Fruit fly (Drosophila melanogaster) whole organism, embryonic: ENCODE results near the gene Dus1.
A peak's percentile ranks its signal among the peaks of the same experiment; 100 is the strongest.

Experiments used
- CG11247 ChIP-seq: fragments of 200-800 bp; sonication (Bioruptor generic); IDR thresholded peaks from 2 replicates; pipeline ENCODE4 v1.3.6; 2022; ENCODE audit warnings: missing biosample characterization, missing genetic modification characterization
- CG11696 ChIP-seq: fragments of 200-800 bp; sonication (Bioruptor generic); IDR thresholded peaks from 2 replicates; pipeline ENCODE4 v1.3.6; 2022; ENCODE audit warnings: missing biosample characterization, missing genetic modification characterization
- CG12299 ChIP-seq: fragments of 200-800 bp; sonication (Bioruptor generic); optimal IDR thresholded peaks from 2 replicates; lab custom pipeline; 2018; ENCODE audit warnings: missing biosample characterization, mild to moderate bottlenecking, missing genetic modification characterization
- CG1233 ChIP-seq: fragments of 200-800 bp; sonication (Bioruptor generic); optimal IDR thresholded peaks from 4 replicates; lab custom pipeline; 2018; ENCODE audit warnings: missing biosample characterization, mild to moderate bottlenecking, missing genetic modification characterization
- CG12942 ChIP-seq: fragments of 200-800 bp; sonication (Bioruptor generic); optimal IDR thresholded peaks from 3 replicates; lab custom pipeline; 2016; ENCODE audit warnings: missing biosample characterization, missing genetic modification characterization
- CG13624 ChIP-seq: fragments of 200-800 bp; sonication (Bioruptor generic); optimal IDR thresholded peaks from 2 replicates; lab custom pipeline; 2016; ENCODE audit warnings: missing biosample characterization, missing genetic modification characterization
- CG14050 ChIP-seq: fragments of 200-800 bp; sonication (Bioruptor generic); IDR thresholded peaks from 3 replicates; pipeline ENCODE4 v1.3.6; 2022; ENCODE audit warnings: missing biosample characterization, missing genetic modification characterization
- CG14441 ChIP-seq: fragments of 200-800 bp; sonication (Bioruptor generic); IDR thresholded peaks from 2 replicates; pipeline ENCODE4 v1.3.6; 2022; ENCODE audit warnings: missing biosample characterization, missing genetic modification characterization
- CG1602 ChIP-seq: fragments of 200-800 bp; sonication (Bioruptor generic); optimal IDR thresholded peaks from 3 replicates; lab custom pipeline; 2016; ENCODE audit warnings: missing biosample characterization, missing genetic modification characterization
- CG17568 ChIP-seq: fragments of 200-800 bp; sonication (Bioruptor generic); optimal IDR thresholded peaks from 2 replicates; lab custom pipeline; 2018; ENCODE audit warnings: missing biosample characterization, mild to moderate bottlenecking, missing genetic modification characterization, moderate library complexity
- CG31365 ChIP-seq: fragments of 200-800 bp; sonication (Bioruptor generic); optimal IDR thresholded peaks from 2 replicates; lab custom pipeline; 2018; ENCODE audit warnings: missing biosample characterization, mild to moderate bottlenecking, missing genetic modification characterization
- CG3726 ChIP-seq: fragments of 200-800 bp; sonication (Bioruptor generic); IDR thresholded peaks from 3 replicates; pipeline ENCODE4, ENCODE4 v1.3.6; 2022; ENCODE audit warnings: missing biosample characterization, missing genetic modification characterization
- CG4282 ChIP-seq: fragments of 200-800 bp; sonication (Bioruptor generic); optimal IDR thresholded peaks from 2 replicates; lab custom pipeline; 2016; ENCODE audit warnings: missing biosample characterization, missing genetic modification characterization
- CG4854 ChIP-seq: fragments of 200-800 bp; sonication (Bioruptor generic); optimal IDR thresholded peaks from 2 replicates; lab custom pipeline; 2016; ENCODE audit warnings: missing biosample characterization, missing genetic modification characterization, inconsistent platforms
- CG6683 ChIP-seq: fragments of 200-800 bp; sonication (Bioruptor generic); optimal IDR thresholded peaks from 2 replicates; lab custom pipeline; 2017; ENCODE audit warnings: missing biosample characterization, mild to moderate bottlenecking, missing genetic modification characterization, missing genetic modification reagents
- CG6791 ChIP-seq: fragments of 200-800 bp; sonication (Bioruptor generic); IDR thresholded peaks from 3 replicates; pipeline ENCODE4 v1.3.6; 2022; ENCODE audit warnings: missing biosample characterization, missing genetic modification characterization; ENCODE audit not compliant: partially characterized antibody
- CG7357 ChIP-seq: fragments of 200-800 bp; sonication (Bioruptor generic); IDR thresholded peaks from 3 replicates; pipeline ENCODE4 v1.3.6; 2022; ENCODE audit warnings: missing biosample characterization, missing genetic modification characterization
- CG8089 ChIP-seq: fragments of 200-800 bp; sonication (Bioruptor generic); optimal IDR thresholded peaks from 3 replicates; lab custom pipeline; 2016; ENCODE audit warnings: missing biosample characterization, missing genetic modification characterization
- CG8388 ChIP-seq: fragments of 200-800 bp; sonication (Bioruptor generic); optimal IDR thresholded peaks from 2 replicates; lab custom pipeline; 2019; ENCODE audit warnings: missing biosample characterization, mild to moderate bottlenecking, missing genetic modification characterization, moderate library complexity
- CG9215 ChIP-seq: fragments of 200-800 bp; sonication (Bioruptor generic); IDR thresholded peaks from 2 replicates; pipeline ENCODE4 v1.3.6; 2022; ENCODE audit warnings: missing biosample characterization, missing genetic modification characterization
- Chrac-16 ChIP-seq: fragments of 200-800 bp; sonication (Bioruptor generic); optimal IDR thresholded peaks from 3 replicates; lab custom pipeline; 2016; ENCODE audit warnings: missing biosample characterization, missing genetic modification characterization
- D19B ChIP-seq: fragments of 200-800 bp; sonication (Bioruptor generic); optimal IDR thresholded peaks from 2 replicates; lab custom pipeline; 2017; ENCODE audit warnings: missing biosample characterization, mild to moderate bottlenecking, missing genetic modification characterization
- Dad ChIP-seq: fragments of 200-800 bp; sonication (Bioruptor generic); optimal IDR thresholded peaks from 3 replicates; lab custom pipeline; 2016; ENCODE audit warnings: missing biosample characterization, missing genetic modification characterization
- Dll ChIP-seq: fragments of 200-800 bp; sonication (Bioruptor generic); IDR thresholded peaks from 4 replicates; pipeline ENCODE4 v1.3.6; 2022; ENCODE audit warnings: missing biosample characterization, missing genetic modification characterization; ENCODE audit not compliant: partially characterized antibody
- Fer2 ChIP-seq: fragments of 200-800 bp; sonication (Bioruptor generic); optimal IDR thresholded peaks from 2 replicates; lab custom pipeline; 2018; ENCODE audit warnings: missing biosample characterization, mild to moderate bottlenecking, missing genetic modification characterization, moderate library complexity
- Fer3 ChIP-seq: fragments of 200-800 bp; sonication (Bioruptor generic); optimal IDR thresholded peaks from 2 replicates; lab custom pipeline; 2018; ENCODE audit warnings: missing biosample characterization, mild to moderate bottlenecking, missing genetic modification characterization, moderate library complexity
- GATAe ChIP-seq: fragments of 200-800 bp; sonication (Bioruptor generic); conservative IDR thresholded peaks from 2 replicates; pipeline ENCODE4 v1.3.6; 2022; ENCODE audit warnings: missing biosample characterization, missing genetic modification characterization
- Lim3 ChIP-seq: fragments of 200-800 bp; sonication (Bioruptor generic); IDR thresholded peaks from 2 replicates; pipeline ENCODE4 v1.3.6; 2022; ENCODE audit warnings: missing biosample characterization, missing genetic modification characterization
- Mad ChIP-seq: fragments of 200-800 bp; sonication (Bioruptor generic); optimal IDR thresholded peaks from 2 replicates; lab custom pipeline; 2016; ENCODE audit warnings: missing biosample characterization, missing genetic modification characterization
- Nf-YC ChIP-seq: fragments of 200-800 bp; optimal IDR thresholded peaks from 3 replicates; lab custom pipeline; 2019; ENCODE audit warnings: missing biosample characterization, mild to moderate bottlenecking, missing genetic modification characterization, moderate library complexity
- Sox100B ChIP-seq: fragments of 200-800 bp; sonication (Bioruptor generic); optimal IDR thresholded peaks from 3 replicates; lab custom pipeline; 2018; ENCODE audit warnings: missing biosample characterization, mild to moderate bottlenecking, missing genetic modification characterization
- Sry-β ChIP-seq: fragments of 200-800 bp; sonication (Bioruptor generic); optimal IDR thresholded peaks from 2 replicates; lab custom pipeline; 2018; ENCODE audit warnings: missing biosample characterization, mild to moderate bottlenecking, missing genetic modification characterization, moderate library complexity
- al ChIP-seq: fragments of 200-800 bp; sonication (Bioruptor generic); IDR thresholded peaks from 2 replicates; pipeline ENCODE4 v1.3.6; 2022; ENCODE audit warnings: missing biosample characterization, missing genetic modification characterization
- bcd ChIP-seq: fragments of 200-800 bp; sonication (Bioruptor generic); optimal IDR thresholded peaks from 2 replicates; lab custom pipeline; 2017; ENCODE audit warnings: missing biosample characterization, mild to moderate bottlenecking, missing genetic modification characterization
- cato ChIP-seq: fragments of 200-800 bp; sonication (Bioruptor generic); optimal IDR thresholded peaks from 2 replicates; lab custom pipeline; 2016; ENCODE audit warnings: missing biosample characterization, missing genetic modification characterization, borderline replicate concordance
- caup ChIP-seq: fragments of 200-800 bp; sonication (Bioruptor generic); optimal IDR thresholded peaks from 3 replicates; lab custom pipeline; 2017; ENCODE audit warnings: missing biosample characterization, mild to moderate bottlenecking, missing genetic modification characterization, moderate library complexity; ENCODE audit not compliant: severe bottlenecking
- eyg ChIP-seq: fragments of 200-800 bp; sonication (Bioruptor generic); optimal IDR thresholded peaks from 3 replicates; lab custom pipeline; 2016; ENCODE audit warnings: missing biosample characterization, missing genetic modification characterization
- ftz-f1 ChIP-seq: fragments of 200-800 bp; sonication (Bioruptor generic); optimal IDR thresholded peaks from 2 replicates; lab custom pipeline; 2016; ENCODE audit warnings: missing biosample characterization, missing genetic modification characterization
- fu2 ChIP-seq: fragments of 200-800 bp; sonication (Bioruptor generic); optimal IDR thresholded peaks from 2 replicates; lab custom pipeline; 2016; ENCODE audit warnings: missing biosample characterization, missing genetic modification characterization
- hb ChIP-seq: fragments of 200-800 bp; sonication (Bioruptor generic); IDR thresholded peaks from 3 replicates; pipeline ENCODE4 v1.3.6; 2022; ENCODE audit warnings: missing biosample characterization, missing genetic modification characterization; ENCODE audit not compliant: partially characterized antibody
- ken ChIP-seq: fragments of 200-800 bp; sonication (Bioruptor generic); IDR thresholded peaks from 3 replicates; pipeline ENCODE4 v1.3.6; 2022; ENCODE audit warnings: missing biosample characterization, missing genetic modification characterization
- lmd ChIP-seq: fragments of 200-800 bp; sonication (Bioruptor generic); IDR thresholded peaks from 2 replicates; pipeline ENCODE4 v1.3.6; 2022; ENCODE audit warnings: missing biosample characterization, missing genetic modification characterization
- odd ChIP-seq: fragments of 200-800 bp; sonication (Bioruptor generic); optimal IDR thresholded peaks from 2 replicates; lab custom pipeline; 2017; ENCODE audit warnings: missing biosample characterization, mild to moderate bottlenecking, missing genetic modification characterization
- p53 ChIP-seq: fragments of 200-800 bp; sonication (Bioruptor generic); optimal IDR thresholded peaks from 2 replicates; lab custom pipeline; 2016; ENCODE audit warnings: missing biosample characterization, missing genetic modification characterization
- peb ChIP-seq: fragments of 200-800 bp; sonication (Bioruptor generic); IDR thresholded peaks from 2 replicates; pipeline ENCODE4 v1.3.6; 2022; ENCODE audit warnings: missing biosample characterization, missing genetic modification characterization
- ro ChIP-seq: fragments of 200-800 bp; sonication (Bioruptor generic); IDR thresholded peaks from 2 replicates; pipeline ENCODE4 v1.3.6; 2022; ENCODE audit warnings: missing biosample characterization, missing genetic modification characterization
- sens-2 ChIP-seq: fragments of 200-800 bp; sonication (Bioruptor generic); IDR thresholded peaks from 2 replicates; pipeline ENCODE4 v1.3.6; 2022; ENCODE audit warnings: missing biosample characterization, missing genetic modification characterization
- sisA ChIP-seq: fragments of 200-800 bp; sonication (Bioruptor generic); IDR thresholded peaks from 2 replicates; pipeline ENCODE4 v1.3.6; 2022; ENCODE audit warnings: missing biosample characterization, missing genetic modification characterization
- vnd ChIP-seq: fragments of 200-800 bp; sonication (Bioruptor generic); IDR thresholded peaks from 3 replicates; pipeline ENCODE4 v1.3.6; 2022; ENCODE audit warnings: missing biosample characterization, missing genetic modification characterization; ENCODE audit not compliant: partially characterized antibody
- zen2 ChIP-seq: fragments of 200-800 bp; sonication (Bioruptor generic); IDR thresholded peaks from 3 replicates; pipeline ENCODE4 v1.3.6; 2022; ENCODE audit warnings: missing biosample characterization, missing genetic modification characterization; ENCODE audit not compliant: partially characterized antibody

The Dus1 gene

DNA sequence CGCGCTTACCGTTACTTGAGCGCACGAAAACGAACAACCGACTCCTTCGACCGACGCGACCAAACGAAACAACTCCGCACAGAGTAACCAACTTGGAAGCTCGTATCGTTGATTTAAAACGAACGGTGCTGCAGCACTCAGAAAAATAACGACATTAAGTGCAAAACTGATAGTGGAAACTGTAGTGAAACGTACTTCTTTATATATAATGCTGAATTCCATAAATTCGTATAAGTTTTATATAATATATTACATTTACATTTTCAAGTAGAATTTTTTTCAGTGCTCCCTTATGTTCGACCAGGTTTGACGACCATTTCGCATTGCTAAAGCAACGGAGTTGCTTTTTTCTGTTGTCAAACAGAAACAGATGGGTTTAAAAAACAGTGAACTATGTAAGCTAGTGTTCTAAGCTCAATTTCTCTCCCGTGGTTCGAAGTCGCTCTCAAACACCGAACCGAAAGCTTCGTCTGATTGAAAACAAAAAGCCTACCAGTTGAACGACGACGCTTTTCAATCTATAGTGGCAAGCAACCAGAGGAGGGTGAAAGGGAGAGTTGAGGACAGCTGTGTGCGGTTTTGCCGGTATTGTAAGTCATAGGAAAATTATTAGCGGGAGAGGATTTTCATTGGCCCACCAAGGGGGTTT, 4.0 kb downstream of the Dus1 start, which contains the start of gene CG17075 (continued):
- TF ChIP-seq peb (GFP tag; lab: Robert Waterston, UW) (peak; percentile 80), bcd (GFP tag; lab: Kevin White, UChicago) (peak; percentile 85), CG12299 (peak; percentile 92), CG3726 (GFP tag; lab: Robert Waterston, UW) (peak; percentile 90), CG8089 (GFP tag; lab: Kevin White, UChicago) (peak; percentile 48), Fer3 (tag; lab: Kevin White, UChicago) (peak; percentile 96), p53 (GFP tag; lab: Kevin White, UChicago) (peak; percentile 67), eyg (GFP tag; lab: Kevin White, UChicago) (peak; percentile 38), zen2 (no peak), Mad (GFP tag; lab: Kevin White, UChicago) (peak; percentile 81), CG11247 (GFP tag; lab: Robert Waterston, UW) (peak; percentile 93), caup (GFP tag; lab: Kevin White, UChicago) (peak; percentile 96), CG8388 (GFP tag; lab: Kevin White, UChicago) (peak; percentile 91), sens-2 (GFP tag; lab: Robert Waterston, UW) (peak; percentile 82), CG14441 (peak; percentile 95), CG13624 (peak; percentile 69), CG1602 (GFP tag; lab: Kevin White, UChicago) (peak; percentile 91), lmd (GFP tag; lab: Robert Waterston, UW) (peak; percentile 96), CG11696 (peak; percentile 77), CG7357 (GFP tag; lab: Robert Waterston, UW) (peak; percentile 88), Lim3 (GFP tag; lab: Robert Waterston, UW) (peak; percentile 81), Dad (GFP tag; lab: Kevin White, UChicago) (peak; percentile 82), D19B (peak; percentile 85), ftz-f1 (peak; percentile 41), CG14050 (peak; percentile 93), Dll (GFP tag; lab: Robert Waterston, UW) (no peak), Fer2 (tag; lab: Kevin White, UChicago) (peak; percentile 83), CG9215 (GFP tag; lab: Robert Waterston, UW) (peak; percentile 91), CG31365 (peak; percentile 69), Chrac-16 (GFP tag; lab: Kevin White, UChicago) (peak; percentile 89), CG1233 (peak; percentile 92), CG12942 (GFP tag; lab: Kevin White, UChicago) (peak; percentile 92), CG4282 (no peak), CG6683 (GFP tag; lab: Kevin White, UChicago) (peak; percentile 95), al (peak; percentile 91), ken (GFP tag; lab: Robert Waterston, UW) (peak; percentile 93), CG4854 (peak; percentile 90), Sry-β (GFP tag; lab: Kevin White, UChicago) (peak; percentile 6), cato (GFP tag; lab: Kevin White, UChicago) (peak; percentile 88), CG6791 (GFP tag; lab: Robert Waterston, UW) (no peak), GATAe (GFP tag; lab: Robert Waterston, UW) (no peak; the same call in 1 of the 2 replicates), Sox100B (GFP tag; lab: Kevin White, UChicago) (peak; percentile 92), CG17568 (peak; percentile 87), odd (peak; percentile 90), fu2 (GFP tag; lab: Kevin White, UChicago) (peak; percentile 51), ro (GFP tag; lab: Robert Waterston, UW) (peak; percentile 83), sisA (GFP tag; lab: Robert Waterston, UW) (peak; percentile 92), vnd (no peak), Nf-YC (tag; lab: Kevin White, UChicago) (peak; percentile 76), hb (GFP tag; lab: Robert Waterston, UW) (no peak)
